Fruit fly (Drosophila melanogaster): ENCODE data around the gene CG5199.

- TF ChIP-seq CG5204 (GFP tag; optimal IDR thresholded peaks at IDR 0.05) (no peak), CG33017 (tag; optimal IDR thresholded peaks at IDR 0.05) (no peak), CG7045 (GFP tag; optimal IDR thresholded peaks at IDR 0.05) (no peak), ovo (GFP tag; optimal IDR thresholded peaks at IDR 0.05) (no peak), kay (GFP tag; ENCODE audit: borderline replicate concordance) (no peak), toe (GFP tag; optimal IDR thresholded peaks at IDR 0.05) (no peak), cnc (optimal IDR thresholded peaks at IDR 0.05) (no peak), Hr96 (GFP tag; optimal IDR thresholded peaks at IDR 0.05) (no peak), CG14711 (tag; optimal IDR thresholded peaks at IDR 0.05) (no peak), CG11617 (GFP tag; optimal IDR thresholded peaks at IDR 0.05) (no peak)
Observed at dm6 chr3L:20472607-20473006, 19.9 kb upstream of the CG5199 start.
